Worm (Caenorhabditis elegans) whole organism, early embryonic: ENCODE data around the gene F56H9.6.

Experiments used
- ama-1 ChIP-seq: fragments of 150-350 bp; optimal IDR thresholded peaks from 2 replicates; lab custom pipeline; 2014
- pes-1 ChIP-seq: fragments of 200-800 bp; sonication (Bioruptor generic); IDR thresholded peaks from 2 replicates; pipeline ENCODE4 v1.3.6; 2022; ENCODE audit warnings: missing genetic modification reagents, missing genetic modification characterization, missing compliant biosample characterization

ce11 chrV:12659426-12659825 lies 29.8 kb upstream of the F56H9.6 start, which contains the start of gene ccch-3:
- TF ChIP-seq ama-1 (lab: Kevin White, UChicago) (no peak), pes-1 (GFP tag; lab: Robert Waterston, UW) (no peak)
